Fruit fly (Drosophila melanogaster): Measurements from ENCODE around the gene GATAd.

The GATAd gene

dm6 chr2L:10306518-10307260, 26.8 kb upstream of the GATAd start, which contains the start of the genes CG5390 and CG4968 (continued):
- TF ChIP-seq Med (GFP tag) (peak; percentile 87), ftz-f1 (GFP tag; optimal IDR thresholded peaks at IDR 0.05) (peak; percentile 6), CG14050 (GFP tag; IDR thresholded peaks at IDR 0.05) (peak; percentile 30; the same call in 1 of the 3 replicates), Side (GFP tag; optimal IDR thresholded peaks at IDR 0.05) (peak; percentile 24), Bteb2 (GFP tag; optimal IDR thresholded peaks at IDR 0.05) (no peak), Dll (GFP tag; IDR thresholded peaks at IDR 0.05; ENCODE audit: partially characterized antibody) (peak; percentile 44; the same call in 1 of the 4 replicates), da (GFP tag; optimal IDR thresholded peaks at IDR 0.05) (no peak), CG18476 (GFP tag; optimal IDR thresholded peaks at IDR 0.05) (peak; percentile 50), CTCF (GFP tag; optimal IDR thresholded peaks at IDR 0.05) (peak; percentile 12), seq (GFP tag; IDR thresholded peaks at IDR 0.05) (0 out of 2 replicates have a peak, but pooled peaks have one; percentile 34), HLH4C (GFP tag; IDR thresholded peaks at IDR 0.05; ENCODE audit: partially characterized antibody) (peak; percentile 48; the same call in 1 of the 3 replicates), abd-A (tag; optimal IDR thresholded peaks at IDR 0.05) (no peak), gro (GFP tag; optimal IDR thresholded peaks at IDR 0.05) (no peak), CG9609 (GFP tag; optimal IDR thresholded peaks at IDR 0.05) (no peak), CG6791 (GFP tag; IDR thresholded peaks at IDR 0.05; ENCODE audit: partially characterized antibody) (0 out of 3 replicates have a peak, but pooled peaks have one; percentile 42), CG3281 (GFP tag; optimal IDR thresholded peaks at IDR 0.05) (peak; percentile 77), CG9876 (GFP tag; optimal IDR thresholded peaks at IDR 0.05) (no peak), CG17186 (GFP tag; optimal IDR thresholded peaks at IDR 0.05) (no peak), BtbVII (GFP tag; optimal IDR thresholded peaks at IDR 0.05) (peak; percentile 76), CG2678 (tag; optimal IDR thresholded peaks at IDR 0.05) (no peak), sim (GFP tag; IDR thresholded peaks at IDR 0.05) (no peak), emc (GFP tag; optimal IDR thresholded peaks at IDR 0.05) (no peak), wek (GFP tag; optimal IDR thresholded peaks at IDR 0.05) (no peak), nerfin-1 (tag; optimal IDR thresholded peaks at IDR 0.05) (peak; percentile 60), C15 (GFP tag; IDR thresholded peaks at IDR 0.05) (no peak), Hr51 (GFP tag; optimal IDR thresholded peaks at IDR 0.05) (peak; percentile 30 to 83), Hr3 (GFP tag; optimal IDR thresholded peaks at IDR 0.05) (peak; percentile 52), D19A (tag; optimal IDR thresholded peaks at IDR 0.05) (no peak), CG3163 (GFP tag; optimal IDR thresholded peaks at IDR 0.05) (no peak), CG10267 (tag; optimal IDR thresholded peaks at IDR 0.05) (peak; percentile 75), CG2199 (GFP tag; IDR thresholded peaks at IDR 0.05) (no peak), ci (GFP tag; IDR thresholded peaks at IDR 0.05) (peak; percentile 81; the same call in 2 of the 3 replicates), unpg (GFP tag; optimal IDR thresholded peaks at IDR 0.05) (peak; percentile 81), Hsf (GFP tag; optimal IDR thresholded peaks at IDR 0.05) (peak; percentile 34), CHES-1-like (GFP tag; optimal IDR thresholded peaks at IDR 0.05) (no peak), E2f1 (GFP tag; IDR thresholded peaks at IDR 0.05) (no peak), CG7963 (GFP tag; IDR thresholded peaks at IDR 0.05; ENCODE audit: partially characterized antibody) (0 out of 3 replicates have a peak, but pooled peaks have one; percentile 17), Hr39 (optimal IDR thresholded peaks at IDR 0.05) (no peak), CG3065 (GFP tag; optimal IDR thresholded peaks at IDR 0.05) (no peak), lilli (GFP tag; optimal IDR thresholded peaks at IDR 0.05) (peak; percentile 65), CG7372 (GFP tag; IDR thresholded peaks at IDR 0.05) (peak; percentile 66), fd102C (GFP tag; optimal IDR thresholded peaks at IDR 0.05) (no peak), Ets65A (GFP tag) (peak; percentile 89), onecut (GFP tag; IDR thresholded peaks at IDR 0.05) (peak; percentile 44), Dip2 (GFP tag; IDR thresholded peaks at IDR 0.05) (no peak), tll (GFP tag; optimal IDR thresholded peaks at IDR 0.05) (no peak), dpn (GFP tag; optimal IDR thresholded peaks at IDR 0.05) (peak; percentile 44 to 69), ara (GFP tag; IDR thresholded peaks at IDR 0.05) (no peak), CG11723 (GFP tag; optimal IDR thresholded peaks at IDR 0.05) (peak; percentile 50), vvl (GFP tag; IDR thresholded peaks at IDR 0.05) (peak; percentile 82)

All from whole organism, embryonic.